Worm (Caenorhabditis elegans) whole organism, L3 larva: ENCODE results near the gene max-1.
A peak's percentile ranks its signal among the peaks of the same experiment; 100 is the strongest.

Experiments
- R02D3.7 ChIP-seq: fragments of 150-350 bp; optimal IDR thresholded peaks from 2 replicates; lab custom pipeline; 2014; ENCODE audit warnings: missing biosample characterization, missing genetic modification characterization
- ZK546.5 ChIP-seq: sonication (generic microtip); optimal IDR thresholded peaks from 2 replicates; lab custom pipeline; 2017; ENCODE audit warnings: missing biosample characterization, missing genetic modification characterization
- ama-1 ChIP-seq: fragments of 150-350 bp; optimal IDR thresholded peaks from 2 replicates; lab custom pipeline; 2018
- ceh-16 ChIP-seq: sonication (generic microtip); optimal IDR thresholded peaks from 2 replicates; lab custom pipeline; 2017; ENCODE audit warnings: missing biosample characterization, missing genetic modification characterization
- ceh-28 ChIP-seq: fragments of 150-350 bp; optimal IDR thresholded peaks from 2 replicates; lab custom pipeline; 2014; ENCODE audit warnings: missing biosample characterization, missing genetic modification reagents, missing genetic modification characterization
- ceh-82 ChIP-seq: fragments of 150-350 bp; optimal IDR thresholded peaks from 2 replicates; lab custom pipeline; 2014; ENCODE audit warnings: missing biosample characterization, missing genetic modification characterization
- ceh-9 ChIP-seq: sonication (generic microtip); optimal IDR thresholded peaks from 2 replicates; lab custom pipeline; 2018; ENCODE audit warnings: missing biosample characterization, missing genetic modification characterization
- daf-12 ChIP-seq: fragments of 150-350 bp; optimal IDR thresholded peaks from 2 replicates; lab custom pipeline; 2014; ENCODE audit warnings: missing biosample characterization, missing genetic modification reagents, missing genetic modification characterization
- egl-27 ChIP-seq: sonication (generic microtip); optimal IDR thresholded peaks from 4 replicates; lab custom pipeline; 2017; ENCODE audit warnings: missing biosample characterization, missing genetic modification reagents, missing genetic modification characterization
- elt-1 ChIP-seq: fragments of 150-350 bp; optimal IDR thresholded peaks from 2 replicates; lab custom pipeline; 2014; ENCODE audit warnings: missing biosample characterization, missing genetic modification characterization
- elt-2 ChIP-seq: sonication (generic microtip); optimal IDR thresholded peaks from 2 replicates; lab custom pipeline; 2016; ENCODE audit warnings: missing genetic modification reagents, mild to moderate bottlenecking, missing genetic modification characterization, missing compliant biosample characterization
- elt-3 ChIP-seq, 3 experiments: fragments of 150-350 bp in 1 of 3; sonication (generic microtip) in 2 of 3; optimal IDR thresholded peaks; 2 replicates in 2 of 3; 4 replicates in 1 of 3; lab custom pipeline; 2014 to 2017; ENCODE audit warnings: missing biosample characterization in 3 of 3, missing genetic modification characterization in 3 of 3
- fkh-10 ChIP-seq: sonication (generic microtip); optimal IDR thresholded peaks from 2 replicates; lab custom pipeline; 2017; ENCODE audit warnings: missing biosample characterization, missing genetic modification reagents, missing genetic modification characterization
- fkh-2 ChIP-seq: fragments of 150-350 bp; optimal IDR thresholded peaks from 2 replicates; lab custom pipeline; 2014; ENCODE audit warnings: missing biosample characterization, missing genetic modification reagents, missing genetic modification characterization
- jun-1 ChIP-seq: fragments of 150-350 bp; optimal IDR thresholded peaks from 2 replicates; lab custom pipeline; 2014; ENCODE audit warnings: missing biosample characterization, missing genetic modification reagents, missing genetic modification characterization
- lin-15B ChIP-seq: fragments of 150-350 bp; optimal IDR thresholded peaks from 2 replicates; lab custom pipeline; 2014; ENCODE audit warnings: missing biosample characterization, missing genetic modification characterization
- lin-39 ChIP-seq: fragments of 150-350 bp; optimal IDR thresholded peaks from 2 replicates; lab custom pipeline; 2018; ENCODE audit warnings: missing biosample characterization, missing genetic modification reagents, missing genetic modification characterization
- mml-1 ChIP-seq: fragments of 150-350 bp; sonication (generic microtip); optimal IDR thresholded peaks from 3 replicates; lab custom pipeline; 2014; ENCODE audit warnings: missing biosample characterization, missing genetic modification characterization
- nfya-1 ChIP-seq: sonication (generic microtip); optimal IDR thresholded peaks from 2 replicates; lab custom pipeline; 2017; ENCODE audit warnings: missing genetic modification characterization, mild to moderate bottlenecking, missing compliant biosample characterization, antibody characterized with exemption, moderate library complexity; ENCODE audit not compliant: insufficient read depth
- nhr-11 ChIP-seq: fragments of 150-350 bp; optimal IDR thresholded peaks from 2 replicates; lab custom pipeline; 2014; ENCODE audit warnings: missing biosample characterization, missing genetic modification characterization
- nhr-12 ChIP-seq: fragments of 150-350 bp; optimal IDR thresholded peaks from 2 replicates; lab custom pipeline; 2014; ENCODE audit warnings: missing biosample characterization, missing genetic modification characterization
- nhr-23 ChIP-seq: fragments of 150-350 bp; optimal IDR thresholded peaks from 2 replicates; lab custom pipeline; 2014; ENCODE audit warnings: missing biosample characterization, missing genetic modification reagents, missing genetic modification characterization
- nhr-237 ChIP-seq: fragments of 150-350 bp; optimal IDR thresholded peaks from 2 replicates; lab custom pipeline; 2014; ENCODE audit warnings: missing biosample characterization, missing genetic modification characterization
- nhr-28 ChIP-seq: fragments of 150-350 bp; optimal IDR thresholded peaks from 2 replicates; lab custom pipeline; 2014; ENCODE audit warnings: missing biosample characterization, missing genetic modification characterization
- nhr-43 ChIP-seq: sonication (generic microtip); optimal IDR thresholded peaks from 2 replicates; lab custom pipeline; 2016; ENCODE audit warnings: mild to moderate bottlenecking, missing genetic modification characterization, missing compliant biosample characterization; ENCODE audit not compliant: poor library complexity, severe bottlenecking
- nhr-76 ChIP-seq: fragments of 150-350 bp; sonication (generic microtip); optimal IDR thresholded peaks from 5 replicates; lab custom pipeline; 2014; ENCODE audit warnings: missing biosample characterization, missing genetic modification characterization
- nhr-77 ChIP-seq: fragments of 150-350 bp; optimal IDR thresholded peaks from 2 replicates; lab custom pipeline; 2014; ENCODE audit warnings: missing biosample characterization, missing genetic modification characterization
- pha-4 ChIP-seq: fragments of 150-350 bp; optimal IDR thresholded peaks from 2 replicates; lab custom pipeline; 2014; ENCODE audit warnings: missing biosample characterization, missing genetic modification reagents, missing genetic modification characterization
- pqm-1 ChIP-seq: fragments of 150-350 bp; optimal IDR thresholded peaks from 2 replicates; lab custom pipeline; 2017; ENCODE audit warnings: missing biosample characterization, missing genetic modification characterization, inconsistent platforms
- skn-1 ChIP-seq: fragments of 150-350 bp; optimal IDR thresholded peaks from 2 replicates; lab custom pipeline; 2014; ENCODE audit warnings: missing biosample characterization, missing genetic modification characterization
- snpc-4 ChIP-seq: fragments of 150-350 bp; optimal IDR thresholded peaks from 2 replicates; lab custom pipeline; 2014; ENCODE audit warnings: missing biosample characterization, missing genetic modification characterization
- tbx-2 ChIP-seq: sonication (generic microtip); optimal IDR thresholded peaks from 2 replicates; lab custom pipeline; 2016; ENCODE audit warnings: mild to moderate bottlenecking, missing genetic modification characterization, missing compliant biosample characterization
- unc-39 ChIP-seq: sonication (generic microtip); optimal IDR thresholded peaks from 4 replicates; lab custom pipeline; 2017; ENCODE audit warnings: missing biosample characterization, missing genetic modification characterization
- unc-62 ChIP-seq: fragments of 150-350 bp; sonication (generic microtip); optimal IDR thresholded peaks from 4 replicates; lab custom pipeline; 2014; ENCODE audit warnings: missing biosample characterization, missing genetic modification reagents, missing genetic modification characterization
- ztf-11 ChIP-seq: fragments of 150-350 bp; optimal IDR thresholded peaks from 2 replicates; lab custom pipeline; 2014; ENCODE audit warnings: missing biosample characterization, missing genetic modification characterization
- ztf-4 ChIP-seq: fragments of 150-350 bp; optimal IDR thresholded peaks from 2 replicates; lab custom pipeline; 2014; ENCODE audit warnings: missing biosample characterization, missing genetic modification characterization

max-1 gene

ce11 chrV:13081197-13081747, 38.7 kb downstream of the max-1 start (continued):
- TF ChIP-seq ceh-16 (no peak), unc-62 (peak; percentile 55), unc-39 (tag; lab: Kevin White, UChicago) (no peak), mml-1 (tag; lab: Kevin White, UChicago) (no peak), nhr-43 (peak; percentile 97), nhr-76 (peak; percentile 3), pha-4 (tag; lab: Kevin White, UChicago) (no peak), ceh-9 (tag; lab: Kevin White, UChicago) (no peak), nhr-11 (tag; lab: Kevin White, UChicago) (no peak), skn-1 (no peak), elt-2 (peak; percentile 66), daf-12 (tag; lab: Kevin White, UChicago) (no peak), pqm-1 (tag; lab: Kevin White, UChicago) (peak; percentile 64), fkh-2 (no peak)
- TF ChIP-seq, all 47 proteins: peak for 16

DNA sequence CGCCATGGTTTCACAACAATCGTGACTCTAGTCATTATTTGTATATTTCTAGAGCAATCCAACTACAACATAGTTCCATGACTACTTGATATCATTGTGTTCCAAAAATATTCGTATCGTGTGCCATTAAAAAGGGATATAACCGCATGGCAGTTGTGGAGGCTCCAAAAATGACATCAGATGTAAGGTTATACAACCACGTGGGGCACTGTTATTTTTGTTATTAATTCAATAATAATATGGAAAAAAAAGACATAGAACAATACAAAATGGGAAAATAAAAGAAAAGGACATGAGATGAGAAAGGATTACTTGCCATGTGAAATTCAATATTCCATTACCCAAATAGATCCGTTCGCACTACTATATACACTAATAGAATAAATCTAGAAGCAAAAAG, 44.6 kb downstream of the max-1 start:
- TF ChIP-seq ama-1 (no peak), elt-2 (no peak), nhr-77 (tag; lab: Kevin White, UChicago) (no peak), nfya-1 (tag; lab: Kevin White, UChicago) (no peak), snpc-4 (tag; lab: Kevin White, UChicago) (no peak), nhr-43 (no peak), elt-1 (tag; lab: Kevin White, UChicago) (no peak), lin-15B (tag; lab: Kevin White, UChicago) (no peak), nhr-23 (tag; lab: Kevin White, UChicago) (no peak), fkh-10 (GFP tag; lab: Kevin White, UChicago) (no peak), ceh-82 (tag; lab: Kevin White, UChicago) (no peak), R02D3.7 (tag; lab: Kevin White, UChicago) (no peak), nhr-76 (no peak), egl-27 (tag; lab: Kevin White, UChicago) (no peak), ztf-11 (tag; lab: Kevin White, UChicago) (no peak)

ce11 chrV:13074148-13074547, 45.9 kb downstream of the max-1 start:
- no peak for TF ChIP-seq nhr-11 (tag; lab: Kevin White, UChicago)
- no peak for TF ChIP-seq elt-2
- TF ChIP-seq nhr-77 (tag; lab: Kevin White, UChicago): no peak
- no peak for TF ChIP-seq nhr-76
- no peak for TF ChIP-seq nhr-237 (tag; lab: Kevin White, UChicago)
- no peak for TF ChIP-seq ceh-28 (tag; lab: Kevin White, UChicago)
- TF ChIP-seq R02D3.7 (tag; lab: Kevin White, UChicago): no peak
- no peak for TF ChIP-seq jun-1 (tag; lab: Kevin White, UChicago)
- no peak for TF ChIP-seq ceh-82 (tag; lab: Kevin White, UChicago)
- no peak for TF ChIP-seq nhr-23 (tag; lab: Kevin White, UChicago)
- no peak for TF ChIP-seq fkh-10 (GFP tag; lab: Kevin White, UChicago)
- no peak for TF ChIP-seq ZK546.5 (tag; lab: Kevin White, UChicago)
- no peak for TF ChIP-seq nhr-28 (tag; lab: Kevin White, UChicago)
- no peak for TF ChIP-seq egl-27 (tag; lab: Kevin White, UChicago)
- TF ChIP-seq, all 47 proteins: peak for 0

- TF ChIP-seq lin-39 (tag; lab: Kevin White, UChicago) (no peak), tbx-2 (tag; lab: Kevin White, UChicago) (no peak), nhr-43 (no peak), nhr-12 (tag; lab: Kevin White, UChicago) (no peak), ama-1 (no peak), elt-3 (tag; optimal IDR thresholded peaks at IDR 0.05; lab: Kevin White, UChicago) (no peak), fkh-2 (no peak), daf-12 (tag; lab: Kevin White, UChicago) (no peak), ztf-4 (tag; lab: Kevin White, UChicago) (no peak), unc-39 (tag; lab: Kevin White, UChicago) (no peak), nhr-28 (tag; lab: Kevin White, UChicago) (no peak)
These were observed 46.9 kb downstream of the max-1 start for ce11 chrV:13073145-13073544.
